Fruit fly (Drosophila melanogaster) S2 (cell line): Measurements from ENCODE around the gene boi.

Experiments used
- CG8478 ChIP-seq: fragments of >200 bp; optimal IDR thresholded peaks from 2 replicates; lab custom pipeline; 2018
- CTCF ChIP-seq, 2 experiments: fragments of >200 bp; optimal IDR thresholded peaks; 2 replicates each; lab custom pipeline; 2018

DNA sequence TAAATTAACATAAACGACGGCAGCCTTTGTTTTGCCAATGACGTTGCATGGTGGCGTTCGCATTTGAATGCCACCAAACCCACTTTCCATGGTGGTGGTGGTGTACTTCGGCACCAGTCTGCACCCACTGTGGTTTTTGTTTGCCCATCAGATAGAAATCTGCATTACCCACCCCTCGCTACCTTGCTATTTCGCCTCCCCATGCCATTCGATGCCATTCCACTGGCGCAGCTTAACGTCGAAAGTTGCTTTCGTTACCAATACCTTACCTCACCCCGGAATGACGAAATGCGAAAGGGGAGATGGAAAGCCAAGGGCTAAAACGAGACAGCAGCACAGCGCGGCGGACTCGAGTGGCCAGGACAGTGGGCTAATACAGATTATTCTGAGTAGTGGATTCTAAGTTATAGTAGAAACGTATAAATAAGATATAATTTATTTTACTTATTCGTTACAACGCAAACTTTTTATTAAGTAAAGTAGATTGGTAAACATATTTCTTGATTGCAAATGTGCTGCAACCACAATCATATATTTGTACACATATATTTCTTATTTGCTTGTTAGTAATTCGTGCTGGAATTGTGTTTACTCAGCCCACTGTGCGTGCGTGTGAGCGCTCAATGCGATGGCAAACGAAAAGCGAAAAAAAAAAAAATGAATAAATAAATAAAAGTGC lies 73.5 kb downstream of the boi start:
- TF ChIP-seq CG8478 (lab: Kevin White, UChicago) = no peak
- no peak for TF ChIP-seq CTCF (optimal IDR thresholded peaks at IDR 0.05; lab: Kevin White, UChicago)
